Worm (Caenorhabditis elegans) whole organism, L4/young adult: ENCODE results near the gene D1054.3.

ENCODE experiments used
- W03F9.2 ChIP-seq: fragments of 150-350 bp; optimal IDR thresholded peaks from 2 replicates; lab custom pipeline; 2014; ENCODE audit warnings: missing biosample characterization, missing genetic modification characterization
- dao-5 ChIP-seq: sonication (generic microtip); optimal IDR thresholded peaks from 2 replicates; lab custom pipeline; 2016; ENCODE audit warnings: missing genotype, missing genetic modification characterization, moderate library complexity, missing compliant biosample characterization
- him-1 ChIP-seq: sonication (generic microtip); optimal IDR thresholded peaks from 2 replicates; lab custom pipeline; 2016; ENCODE audit warnings: missing genotype, missing genetic modification reagents, missing genetic modification characterization, missing compliant biosample characterization

D1054.3 gene

DNA sequence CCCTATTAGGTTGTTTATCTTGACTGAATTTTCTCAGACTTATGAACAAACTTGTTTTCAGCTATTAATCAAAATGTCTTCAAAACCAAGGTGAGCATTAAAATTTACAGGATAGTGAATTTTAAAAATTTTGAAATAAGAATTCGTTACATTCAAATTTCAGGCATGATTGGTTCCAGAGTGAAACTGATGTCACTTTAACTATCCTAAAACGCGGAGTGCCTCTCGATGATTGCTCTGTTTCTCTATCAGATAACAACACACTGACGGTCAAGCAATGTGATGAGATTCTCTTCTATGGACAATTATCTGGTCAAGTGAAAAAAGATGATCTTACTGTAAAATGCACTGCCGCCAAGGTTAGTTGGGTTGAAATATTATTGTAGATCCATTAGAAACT lies at the start of gene D1054.3:
D1054.3 (plus strand) TSS at position 62 of the 400 bp plus-strand sequence.
- TF ChIP-seq dao-5 (tag; lab: Kevin White, UChicago) (no peak), W03F9.2 (tag; lab: Kevin White, UChicago) (no peak), him-1 (no peak)

- TF ChIP-seq him-1 (peak; percentile 39), dao-5 (tag; lab: Kevin White, UChicago) (no peak)
These were observed 49.3 kb upstream of the D1054.3 start for ce11 chrV:10721912-10722426.

DNA sequence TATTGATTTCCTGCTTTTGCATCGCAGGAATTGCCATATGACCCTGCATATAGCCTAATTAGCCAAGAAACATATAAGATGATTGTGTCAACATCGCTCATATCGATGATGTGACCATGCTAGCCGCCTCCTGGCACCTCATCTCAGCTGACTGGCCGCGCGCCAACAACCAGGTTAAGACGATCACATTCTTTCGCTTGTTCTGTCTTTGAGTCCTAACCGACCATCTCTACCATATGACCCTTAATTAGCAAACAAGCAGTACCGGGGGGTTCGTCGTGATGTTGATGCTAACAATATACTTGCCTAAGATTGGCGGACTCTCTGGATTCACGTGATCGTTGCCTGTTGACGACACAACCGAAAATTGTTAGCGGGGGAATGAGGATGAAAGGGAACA lies 48.7 kb upstream of the D1054.3 start:
- TF ChIP-seq dao-5 (tag; lab: Kevin White, UChicago) (no peak), W03F9.2 (tag; lab: Kevin White, UChicago) (no peak), him-1 (no peak)

- TF ChIP-seq him-1 (no peak), W03F9.2 (tag; lab: Kevin White, UChicago) (no peak), dao-5 (tag; lab: Kevin White, UChicago) (no peak)
These were observed 48.1 kb upstream of the D1054.3 start for ce11 chrV:10723181-10723580.

- TF ChIP-seq dao-5 (tag; lab: Kevin White, UChicago): no peak
- no peak for TF ChIP-seq him-1
- no peak for TF ChIP-seq W03F9.2 (tag; lab: Kevin White, UChicago)
These were observed 47.7 kb upstream of the D1054.3 start for ce11 chrV:10723583-10723982.

- TF ChIP-seq him-1 (no peak), dao-5 (tag; lab: Kevin White, UChicago) (no peak), W03F9.2 (tag; lab: Kevin White, UChicago) (no peak)
These were observed 46.8 kb upstream of the D1054.3 start for ce11 chrV:10724472-10724871.

DNA sequence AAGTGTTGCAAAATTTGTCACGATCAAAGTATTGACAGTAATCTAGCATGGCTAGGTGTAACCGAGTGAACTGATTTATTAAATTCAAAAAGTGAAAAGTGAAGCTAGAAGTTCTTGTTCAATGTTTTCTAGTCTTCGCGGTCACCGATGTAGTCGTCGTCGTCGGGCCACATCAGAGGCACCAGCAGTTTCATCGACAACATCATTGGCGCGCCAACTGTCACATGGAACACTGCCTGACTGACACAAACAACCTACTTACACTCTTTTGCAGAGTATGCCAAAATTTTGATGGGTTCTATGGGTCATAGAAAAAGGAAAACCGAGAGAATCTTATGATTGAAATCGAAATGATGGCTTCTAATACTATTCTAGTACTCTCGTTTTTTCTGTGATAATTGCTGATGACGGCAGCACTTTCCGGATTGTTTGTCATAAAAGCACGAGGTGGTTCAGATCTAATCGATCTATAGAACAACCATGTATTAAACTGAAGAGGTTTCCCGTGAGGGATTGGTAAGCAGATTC lies 45.8 kb upstream of the D1054.3 start:
- TF ChIP-seq W03F9.2 (tag; lab: Kevin White, UChicago) (no peak), dao-5 (tag; lab: Kevin White, UChicago) (no peak), him-1 (no peak)

ce11 chrV:10726691-10727090 lies 44.6 kb upstream of the D1054.3 start:
- TF ChIP-seq W03F9.2 (tag; lab: Kevin White, UChicago) (no peak), him-1 (no peak), dao-5 (tag; lab: Kevin White, UChicago) (no peak)

DNA sequence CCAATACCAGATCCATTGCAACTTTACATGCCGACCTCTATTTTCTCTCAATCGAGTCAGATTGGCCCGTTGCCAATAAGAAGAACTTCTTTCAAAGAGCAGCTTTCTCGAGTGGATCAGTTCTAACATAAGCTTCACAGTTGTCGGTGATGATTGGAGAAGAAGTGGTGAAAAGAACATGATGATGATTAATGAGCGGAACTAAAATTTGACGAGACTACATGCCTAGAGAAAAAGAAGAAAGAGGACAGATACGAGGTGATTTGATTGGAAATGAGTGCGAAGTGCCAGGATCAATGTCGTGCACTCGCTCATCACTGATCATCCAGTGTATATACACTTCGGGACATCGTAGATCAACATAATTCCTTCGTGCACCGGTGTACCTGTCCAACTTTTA lies 43.6 kb upstream of the D1054.3 start:
- TF ChIP-seq dao-5 (tag; lab: Kevin White, UChicago) (no peak), W03F9.2 (tag; lab: Kevin White, UChicago) (no peak), him-1 (no peak)

DNA sequence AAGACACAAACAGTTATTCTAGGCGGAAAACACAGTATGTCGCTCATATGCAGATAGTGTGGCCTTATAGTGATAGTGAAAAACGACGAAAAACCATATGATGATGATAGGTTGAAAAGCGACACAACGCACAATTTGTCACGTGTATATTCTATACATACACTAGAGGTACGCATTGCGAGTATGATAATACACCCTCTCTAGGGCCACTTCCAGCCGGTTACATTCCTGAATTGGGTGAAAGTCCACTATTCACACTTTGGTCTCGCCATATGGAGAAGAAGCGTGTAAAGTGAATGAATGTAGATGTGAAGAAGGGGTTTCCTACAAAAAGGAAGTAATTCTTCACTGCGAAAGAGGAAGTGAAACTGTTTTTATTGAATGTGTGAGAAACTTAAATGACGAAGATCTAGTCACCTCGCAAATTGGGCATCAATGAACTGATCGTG lies 41.8 kb upstream of the D1054.3 start:
- TF ChIP-seq him-1: no peak
- TF ChIP-seq dao-5 (tag; lab: Kevin White, UChicago): no peak
- TF ChIP-seq W03F9.2 (tag; lab: Kevin White, UChicago): no peak

- TF ChIP-seq W03F9.2 (tag; lab: Kevin White, UChicago) (no peak), dao-5 (tag; lab: Kevin White, UChicago) (no peak), him-1 (no peak)
These were observed 40.3 kb upstream of the D1054.3 start for ce11 chrV:10730824-10731416.

DNA sequence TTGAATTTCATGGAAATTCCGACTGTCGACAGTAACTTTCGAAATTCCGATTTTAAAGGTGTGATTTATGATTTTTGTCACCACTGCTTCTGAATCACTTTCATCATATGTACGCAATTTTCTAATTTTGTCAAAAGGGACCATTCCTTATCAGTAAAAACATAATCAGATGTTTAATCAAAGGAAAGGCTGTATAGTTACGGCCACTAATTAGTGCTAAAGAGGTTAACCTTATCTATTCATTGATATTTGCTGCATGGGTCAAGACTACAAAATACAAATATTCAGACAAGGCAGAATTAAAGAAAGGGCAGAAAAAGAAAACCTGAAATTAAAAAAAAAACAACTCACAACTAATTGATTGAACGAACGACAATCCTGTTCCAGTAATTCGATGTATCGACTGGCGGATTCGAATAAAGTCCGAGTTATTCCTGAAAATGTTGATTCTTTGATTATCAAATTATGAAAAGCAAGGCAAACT lies 39.2 kb upstream of the D1054.3 start, which contains the start of gene T28B11.1:
T28B11.1 (minus strand) TSS at position 434 of the 484 bp plus-strand sequence.
- TF ChIP-seq him-1: no peak
- TF ChIP-seq dao-5 (tag; lab: Kevin White, UChicago): no peak
- no peak for TF ChIP-seq W03F9.2 (tag; lab: Kevin White, UChicago)

DNA sequence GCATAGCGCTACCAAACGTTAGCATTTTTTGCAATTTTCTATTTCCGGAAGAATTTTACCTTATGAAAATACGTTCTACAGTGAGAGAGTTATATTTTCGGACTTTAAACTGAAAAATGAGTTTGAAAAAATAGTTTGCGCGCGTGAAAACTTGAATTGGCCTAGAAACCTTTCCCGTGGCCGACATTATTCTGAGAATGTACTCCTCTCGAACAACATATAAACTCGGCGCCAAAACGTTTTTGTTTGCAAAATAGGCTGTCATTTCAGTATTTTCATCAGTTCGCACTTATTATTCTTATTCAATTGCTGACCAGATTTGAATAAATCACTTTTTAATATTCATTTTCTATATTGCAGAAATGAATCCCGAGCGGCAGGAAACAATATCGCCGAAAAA lies 34.5 kb upstream of the D1054.3 start, which contains the start of the genes mre-11 and wdr-5.3:
mre-11 (minus strand) TSS at position 113 of the 400 bp plus-strand sequence.
wdr-5.3 (plus strand) TSS at position 361 of the 400 bp plus-strand sequence.
- peak; percentile 22 for TF ChIP-seq him-1
- TF ChIP-seq W03F9.2 (tag; lab: Kevin White, UChicago): peak; percentile 86
- TF ChIP-seq dao-5 (tag; lab: Kevin White, UChicago): no peak

ce11 chrV:10741357-10741756 lies 29.9 kb upstream of the D1054.3 start, which contains the start of gene ZC302.3:
TSS of gene ZC302.3 (minus strand) at chrV:10741457.
- TF ChIP-seq dao-5 (tag; lab: Kevin White, UChicago): no peak
- TF ChIP-seq him-1: no peak
- no peak for TF ChIP-seq W03F9.2 (tag; lab: Kevin White, UChicago)
